Worm (Caenorhabditis elegans) whole organism, late embryonic: ENCODE data around the gene pigs-1.

Experiments
- C38D4.7 ChIP-seq: fragments of 200-800 bp; sonication (Bioruptor generic); optimal IDR thresholded peaks from 2 replicates; lab custom pipeline; 2018; ENCODE audit warnings: mild to moderate bottlenecking, missing genetic modification characterization, moderate library complexity, missing compliant biosample characterization
- F13H6.1 ChIP-seq: sonication (generic microtip); optimal IDR thresholded peaks from 2 replicates; lab custom pipeline; 2016; ENCODE audit warnings: missing genetic modification characterization, missing compliant biosample characterization
- K02D7.2 ChIP-seq: sonication (generic microtip); optimal IDR thresholded peaks from 2 replicates; lab custom pipeline; 2017; ENCODE audit warnings: mild to moderate bottlenecking, missing genetic modification characterization, missing compliant biosample characterization
- K09A11.1 ChIP-seq: sonication (generic microtip); optimal IDR thresholded peaks from 2 replicates; lab custom pipeline; 2017; ENCODE audit warnings: antibody characterized with exemption, mild to moderate bottlenecking, missing genetic modification characterization, missing compliant biosample characterization; ENCODE audit not compliant: insufficient read depth
- ahr-1 ChIP-seq: sonication (generic microtip); optimal IDR thresholded peaks from 2 replicates; lab custom pipeline; 2016; ENCODE audit warnings: missing genetic modification characterization, missing compliant biosample characterization
- ceh-14 ChIP-seq: sonication (generic microtip); optimal IDR thresholded peaks from 2 replicates; lab custom pipeline; 2016; ENCODE audit warnings: missing genotype, missing genetic modification characterization, missing compliant biosample characterization
- ceh-19 ChIP-seq: fragments of 200-800 bp; sonication (Bioruptor generic); optimal IDR thresholded peaks from 2 replicates; lab custom pipeline; 2018; ENCODE audit warnings: mild to moderate bottlenecking, missing genetic modification characterization, missing compliant biosample characterization
- ceh-22 ChIP-seq: sonication (generic microtip); optimal IDR thresholded peaks from 2 replicates; lab custom pipeline; 2017; ENCODE audit warnings: missing biosample characterization, missing genetic modification characterization
- ceh-48 ChIP-seq: sonication (generic microtip); optimal IDR thresholded peaks from 2 replicates; lab custom pipeline; 2016; ENCODE audit warnings: missing genetic modification characterization, inconsistent platforms, missing compliant biosample characterization
- ceh-6 ChIP-seq: fragments of 200-800 bp; sonication (Bioruptor generic); optimal IDR thresholded peaks from 2 replicates; lab custom pipeline; 2018; ENCODE audit warnings: mild to moderate bottlenecking, missing genetic modification characterization, missing compliant biosample characterization
- che-1 ChIP-seq: sonication (generic microtip); optimal IDR thresholded peaks from 2 replicates; lab custom pipeline; 2016; ENCODE audit warnings: mild to moderate bottlenecking, missing genetic modification characterization, missing compliant biosample characterization
- dmd-4 ChIP-seq: sonication (generic microtip); optimal IDR thresholded peaks from 2 replicates; lab custom pipeline; 2016; ENCODE audit warnings: borderline replicate concordance, missing genetic modification characterization, missing compliant biosample characterization
- elt-2 ChIP-seq: sonication (generic microtip); optimal IDR thresholded peaks from 2 replicates; lab custom pipeline; 2016; ENCODE audit warnings: missing genetic modification reagents, missing genetic modification characterization, missing compliant biosample characterization
- eyg-1 ChIP-seq: sonication (generic microtip); optimal IDR thresholded peaks from 2 replicates; lab custom pipeline; 2016; ENCODE audit warnings: missing genotype, missing genetic modification characterization, missing compliant biosample characterization
- lim-6 ChIP-seq: sonication (generic microtip); optimal IDR thresholded peaks from 2 replicates; lab custom pipeline; 2016; ENCODE audit warnings: missing genetic modification characterization, missing compliant biosample characterization
- madf-2 ChIP-seq: sonication (generic microtip); optimal IDR thresholded peaks from 2 replicates; lab custom pipeline; 2017; ENCODE audit warnings: missing genetic modification characterization, missing compliant biosample characterization
- nfya-1 ChIP-seq: sonication (generic microtip); optimal IDR thresholded peaks from 2 replicates; lab custom pipeline; 2017; ENCODE audit warnings: missing genetic modification characterization, mild to moderate bottlenecking, missing compliant biosample characterization, antibody characterized with exemption, moderate library complexity
- nhr-11 ChIP-seq: fragments of 150-350 bp; optimal IDR thresholded peaks from 2 replicates; lab custom pipeline; 2014; ENCODE audit warnings: missing biosample characterization, missing genetic modification characterization
- npax-4 ChIP-seq: sonication (generic microtip); optimal IDR thresholded peaks from 2 replicates; lab custom pipeline; 2016; ENCODE audit warnings: missing genetic modification characterization, missing compliant biosample characterization
- odd-2 ChIP-seq: sonication (generic microtip); optimal IDR thresholded peaks from 2 replicates; lab custom pipeline; 2017; ENCODE audit warnings: antibody characterized with exemption, mild to moderate bottlenecking, missing genetic modification characterization, missing compliant biosample characterization
- pax-1 ChIP-seq: fragments of 150-350 bp; optimal IDR thresholded peaks from 2 replicates; lab custom pipeline; 2014; ENCODE audit warnings: missing biosample characterization, missing genetic modification characterization
- pha-2 ChIP-seq: sonication (generic microtip); optimal IDR thresholded peaks from 2 replicates; lab custom pipeline; 2017; ENCODE audit warnings: mild to moderate bottlenecking, missing genetic modification characterization, missing compliant biosample characterization
- pha-4 ChIP-seq: fragments of 150-350 bp; optimal IDR thresholded peaks from 2 replicates; lab custom pipeline; 2018; ENCODE audit warnings: missing biosample characterization, missing genetic modification reagents, missing genetic modification characterization
- pqm-1 ChIP-seq: sonication (generic microtip); optimal IDR thresholded peaks from 2 replicates; lab custom pipeline; 2016; ENCODE audit warnings: missing genetic modification characterization, missing compliant biosample characterization
- rnt-1 ChIP-seq: sonication (generic microtip); optimal IDR thresholded peaks from 2 replicates; lab custom pipeline; 2016; ENCODE audit warnings: missing genetic modification characterization, missing compliant biosample characterization
- sdc-2 ChIP-seq: sonication (generic microtip); optimal IDR thresholded peaks from 2 replicates; lab custom pipeline; 2016; ENCODE audit warnings: missing genotype, missing genetic modification characterization, missing compliant biosample characterization
- tbx-2 ChIP-seq: sonication (generic microtip); optimal IDR thresholded peaks from 2 replicates; lab custom pipeline; 2016; ENCODE audit warnings: missing genetic modification characterization, missing compliant biosample characterization
- ttx-3 ChIP-seq: sonication (generic microtip); optimal IDR thresholded peaks from 2 replicates; lab custom pipeline; 2016; ENCODE audit warnings: missing genetic modification reagents, missing genetic modification characterization, missing compliant biosample characterization
- unc-3 ChIP-seq, 2 experiments: fragments of 200-800 bp in 1 of 2; sonication (Bioruptor generic) in 1 of 2; sonication (generic microtip) in 1 of 2; conservative IDR thresholded peaks in 1 of 2; optimal IDR thresholded peaks in 1 of 2; 2 replicates each; pipeline versions ENCODE4 v1.3.6 to Lab custom; 2016 to 2022; ENCODE audit warnings: missing compliant biosample characterization in 2 of 2, missing genetic modification characterization in 2 of 2, missing genetic modification reagents in 1 of 2
- unc-42 ChIP-seq: sonication (generic microtip); optimal IDR thresholded peaks from 2 replicates; lab custom pipeline; 2016; ENCODE audit warnings: missing genotype, missing genetic modification characterization, missing compliant biosample characterization
- ztf-16 ChIP-seq: sonication (generic microtip); optimal IDR thresholded peaks from 2 replicates; lab custom pipeline; 2017; ENCODE audit warnings: missing genetic modification characterization, missing compliant biosample characterization

The pigs-1 gene

DNA sequence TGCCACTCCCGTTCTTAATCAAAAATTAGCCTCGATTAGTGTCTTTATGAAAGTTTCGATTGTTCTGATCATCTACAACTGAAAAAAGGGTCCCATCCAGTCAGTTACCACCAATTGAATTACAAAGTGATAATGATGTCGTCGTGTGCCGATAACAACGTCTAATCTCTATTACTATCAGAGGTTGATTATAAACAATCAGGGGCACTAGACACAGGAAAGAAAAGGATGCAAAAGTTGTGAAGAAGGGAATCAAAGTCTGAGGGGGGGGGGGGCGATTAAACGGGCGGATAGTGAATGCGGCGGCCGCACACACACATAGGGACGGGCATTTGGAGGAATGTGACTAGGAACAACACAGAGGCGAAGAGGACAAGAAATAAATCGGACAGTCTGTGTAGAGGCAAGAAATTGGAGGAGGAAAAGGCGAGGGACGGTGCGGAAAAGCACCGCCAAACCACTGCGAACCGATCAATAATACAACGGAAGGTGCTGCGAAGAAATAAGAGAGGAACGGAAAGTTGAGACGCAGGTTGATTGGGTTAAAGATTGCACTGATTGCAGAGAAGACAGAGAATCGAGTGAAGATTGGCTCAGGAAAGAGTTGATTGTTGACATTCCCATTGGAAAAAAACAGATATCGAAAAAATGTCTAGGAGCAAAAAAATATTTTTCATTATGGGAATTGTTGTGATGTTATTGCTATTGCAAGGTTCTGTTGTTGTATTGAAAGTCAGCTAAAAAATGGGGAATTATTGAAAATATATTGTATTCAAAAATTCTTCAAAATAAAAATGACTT, 26.3 kb upstream of the pigs-1 start (continued):
- TF ChIP-seq odd-2 (no peak), pqm-1 (peak; percentile 25), unc-3 (GFP tag; conservative IDR thresholded peaks at IDR 0.05; lab: Robert Waterston, UW) (no peak), unc-3 (tag; optimal IDR thresholded peaks at IDR 0.05; lab: Kevin White, UChicago) (no peak), ttx-3 (no peak), ceh-22 (tag; lab: Kevin White, UChicago) (no peak), ceh-48 (tag; lab: Kevin White, UChicago) (no peak), ceh-19 (GFP tag; lab: Kevin White, UChicago) (no peak), nhr-11 (tag; lab: Kevin White, UChicago) (no peak)
- TF ChIP-seq, all 69 proteins: peak for 9

DNA sequence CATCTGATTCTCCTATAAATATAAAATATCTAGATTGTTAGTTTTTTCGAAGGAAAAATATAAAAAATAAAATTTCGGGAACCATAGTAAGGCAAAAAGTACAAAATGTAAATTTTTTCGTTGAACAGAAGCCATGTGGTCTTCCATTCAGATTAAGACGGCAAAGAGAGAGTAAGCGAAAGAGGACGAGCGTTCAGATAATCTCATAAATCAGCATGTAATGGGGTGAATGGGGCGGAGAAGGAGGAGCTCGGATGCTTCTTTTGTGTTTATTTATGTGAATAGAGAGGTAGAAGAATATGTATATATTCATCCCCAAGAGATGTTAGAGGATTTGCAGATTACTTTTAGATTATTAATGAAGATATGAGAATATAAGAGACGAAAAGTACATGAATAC, 25.5 kb upstream of the pigs-1 start, which contains the start of gene pxf-1:
TSS of gene pxf-1 (minus strand) at position 14 of the 400 bp plus-strand sequence.
- no peak for TF ChIP-seq sdc-2 (tag; lab: Kevin White, UChicago)
- peak; percentile 24 for TF ChIP-seq unc-42 (tag; lab: Kevin White, UChicago)
- TF ChIP-seq tbx-2 (tag; lab: Kevin White, UChicago), result no peak
- TF ChIP-seq, all 69 proteins: peak for 1

DNA sequence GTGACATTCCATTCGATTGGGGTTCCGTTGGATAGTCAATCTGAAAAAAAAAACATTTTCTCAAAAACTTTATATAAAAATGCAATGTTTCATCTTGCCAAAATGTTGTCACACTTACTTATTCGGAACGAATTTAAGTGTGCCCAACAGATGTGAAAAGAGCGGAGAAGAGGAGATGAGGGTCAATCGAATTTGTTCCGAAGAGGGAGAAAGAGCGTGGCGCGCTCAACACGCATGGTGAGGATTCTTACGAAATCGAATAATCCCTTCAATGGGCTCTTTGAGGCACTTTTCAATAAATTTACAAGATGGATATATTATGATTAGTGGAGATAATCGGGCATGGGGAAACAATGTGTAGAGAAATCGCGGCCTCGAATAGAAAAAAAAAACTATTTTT, 22.0 kb upstream of the pigs-1 start:
- TF ChIP-seq unc-42 (tag; lab: Kevin White, UChicago) (peak; percentile 100), dmd-4 (tag; lab: Kevin White, UChicago) (no peak)

DNA sequence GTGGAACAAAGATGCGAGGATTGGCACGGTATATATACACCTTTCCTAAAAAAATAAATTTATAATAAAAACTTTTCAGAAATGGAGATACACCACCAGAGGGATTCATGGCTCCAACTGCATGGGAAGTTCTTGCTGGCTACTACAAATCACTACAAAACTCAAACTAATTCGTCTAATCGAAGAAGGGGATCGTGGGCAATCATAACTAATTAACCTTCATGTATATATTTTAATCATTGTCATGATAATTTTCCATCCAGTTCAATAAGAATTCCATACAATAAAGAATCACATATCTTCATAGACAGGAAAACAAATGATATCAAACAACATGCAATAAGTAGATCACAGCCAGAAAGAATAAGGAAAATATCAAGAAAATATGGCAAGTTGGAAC, 15.2 kb upstream of the pigs-1 start:
- no peak for TF ChIP-seq eyg-1 (tag; lab: Kevin White, UChicago)
- no peak for TF ChIP-seq elt-2 (tag; lab: Kevin White, UChicago)
- no peak for TF ChIP-seq nfya-1 (tag; lab: Kevin White, UChicago)
- TF ChIP-seq K02D7.2 (tag; lab: Kevin White, UChicago), result no peak
- TF ChIP-seq pha-2 (tag; lab: Kevin White, UChicago), result no peak
- TF ChIP-seq npax-4 (tag; lab: Kevin White, UChicago), result no peak
- no peak for TF ChIP-seq odd-2
- TF ChIP-seq madf-2 (tag; lab: Kevin White, UChicago), result no peak
- TF ChIP-seq pha-4 (tag; lab: Kevin White, UChicago), result no peak

DNA sequence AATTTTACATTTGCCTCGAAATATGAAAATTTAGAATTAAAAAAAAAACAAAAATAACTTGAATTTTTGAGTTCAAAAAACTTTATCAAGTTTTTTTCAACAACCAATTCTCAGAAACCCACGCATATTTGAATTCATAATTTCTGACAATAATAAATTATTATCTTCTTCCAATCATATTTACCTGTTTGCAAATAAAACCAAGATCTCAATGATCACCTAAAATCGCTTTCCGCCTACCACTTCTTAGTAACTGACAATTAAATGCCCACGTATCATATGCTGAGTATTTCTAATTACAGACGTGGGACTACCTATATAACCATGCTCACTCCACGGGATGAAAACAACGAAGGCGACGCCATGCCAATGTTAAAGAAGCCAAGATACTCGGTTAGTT, 12.9 kb upstream of the pigs-1 start, which contains the start of gene pps-1:
TSS of gene pps-1 (plus strand) at position 301 of the 400 bp plus-strand sequence.
- TF ChIP-seq ceh-22 (tag; lab: Kevin White, UChicago) (no peak), pha-2 (tag; lab: Kevin White, UChicago) (no peak), rnt-1 (tag; lab: Kevin White, UChicago) (no peak), K09A11.1 (tag; lab: Kevin White, UChicago) (no peak), che-1 (tag; lab: Kevin White, UChicago) (no peak), C38D4.7 (GFP tag; lab: Kevin White, UChicago) (no peak)

DNA sequence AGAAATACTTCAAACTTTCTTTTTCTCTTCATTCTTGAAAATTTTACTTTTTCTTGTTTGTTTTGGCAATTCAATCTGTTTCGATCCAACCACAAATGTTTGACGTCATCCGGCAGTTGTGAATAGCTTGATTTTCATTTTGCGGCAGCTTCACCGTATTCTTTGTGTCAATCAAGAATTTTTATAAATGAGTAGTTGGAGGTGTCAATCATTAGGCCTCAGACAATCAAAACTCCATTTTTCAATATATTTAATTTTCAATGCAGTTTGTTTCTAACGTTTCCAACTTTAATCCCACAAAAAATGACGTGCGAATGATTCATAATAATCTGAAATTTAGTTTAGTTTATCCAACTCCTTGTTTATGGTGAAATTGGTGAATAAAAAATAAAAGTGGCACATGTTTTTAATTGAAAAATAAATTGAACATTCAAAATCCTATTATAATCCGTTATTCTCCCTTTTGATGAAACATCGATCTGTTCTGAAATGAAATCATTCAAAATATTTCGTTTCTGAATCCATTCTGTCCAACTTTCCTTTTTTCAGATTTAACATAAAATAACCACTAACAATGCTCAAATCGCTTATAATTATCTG, 8.8 kb upstream of the pigs-1 start, which contains the start of gene ttr-53:
TSS of gene ttr-53 (plus strand) at position 550 of the 600 bp plus-strand sequence.
- TF ChIP-seq unc-42 (tag; lab: Kevin White, UChicago) (no peak), F13H6.1 (tag; lab: Kevin White, UChicago) (no peak), lim-6 (no peak), ceh-6 (GFP tag; lab: Kevin White, UChicago) (no peak), ztf-16 (tag; lab: Kevin White, UChicago) (no peak), pax-1 (tag; lab: Kevin White, UChicago) (no peak), ahr-1 (tag; lab: Kevin White, UChicago) (no peak), ttx-3 (no peak), unc-3 (GFP tag; conservative IDR thresholded peaks at IDR 0.05; lab: Robert Waterston, UW) (no peak), unc-3 (tag; optimal IDR thresholded peaks at IDR 0.05; lab: Kevin White, UChicago) (no peak), madf-2 (tag; lab: Kevin White, UChicago) (no peak), ceh-14 (tag; lab: Kevin White, UChicago) (no peak)
